Worm (Caenorhabditis elegans) whole organism, late embryonic: ENCODE measurements around the gene rps-4.

Experiments
- K02D7.2 ChIP-seq: sonication (generic microtip); optimal IDR thresholded peaks from 2 replicates; lab custom pipeline; 2017; ENCODE audit warnings: mild to moderate bottlenecking, missing genetic modification characterization, missing compliant biosample characterization
- T23F11.4 ChIP-seq: fragments of 200-800 bp; sonication (Bioruptor generic); optimal IDR thresholded peaks from 2 replicates; lab custom pipeline; 2018; ENCODE audit warnings: mild to moderate bottlenecking, missing genetic modification characterization, missing compliant biosample characterization
- ama-1 ChIP-seq: fragments of 150-350 bp; optimal IDR thresholded peaks from 2 replicates; lab custom pipeline; 2014
- che-1 ChIP-seq: sonication (generic microtip); optimal IDR thresholded peaks from 2 replicates; lab custom pipeline; 2016; ENCODE audit warnings: mild to moderate bottlenecking, missing genetic modification characterization, missing compliant biosample characterization
- fax-1 ChIP-seq: sonication (generic microtip); optimal IDR thresholded peaks from 2 replicates; lab custom pipeline; 2016; ENCODE audit warnings: missing genotype, missing genetic modification characterization, missing compliant biosample characterization
- nfya-1 ChIP-seq: sonication (generic microtip); optimal IDR thresholded peaks from 2 replicates; lab custom pipeline; 2017; ENCODE audit warnings: missing genetic modification characterization, mild to moderate bottlenecking, missing compliant biosample characterization, antibody characterized with exemption, moderate library complexity
- nhr-11 ChIP-seq: fragments of 150-350 bp; optimal IDR thresholded peaks from 2 replicates; lab custom pipeline; 2014; ENCODE audit warnings: missing biosample characterization, missing genetic modification characterization

ce11 chrIV:7046641-7047361 is 37.7 kb downstream of the rps-4 start:
- TF ChIP-seq nfya-1 (no peak), fax-1 (no peak), che-1 (no peak), T23F11.4 (GFP tag; lab: Kevin White, UChicago) (no peak), nhr-11 (no peak), ama-1 (no peak), K02D7.2 (no peak)
